Fruit fly (Drosophila melanogaster): ENCODE results near the gene Cpr72Eb.

DNA sequence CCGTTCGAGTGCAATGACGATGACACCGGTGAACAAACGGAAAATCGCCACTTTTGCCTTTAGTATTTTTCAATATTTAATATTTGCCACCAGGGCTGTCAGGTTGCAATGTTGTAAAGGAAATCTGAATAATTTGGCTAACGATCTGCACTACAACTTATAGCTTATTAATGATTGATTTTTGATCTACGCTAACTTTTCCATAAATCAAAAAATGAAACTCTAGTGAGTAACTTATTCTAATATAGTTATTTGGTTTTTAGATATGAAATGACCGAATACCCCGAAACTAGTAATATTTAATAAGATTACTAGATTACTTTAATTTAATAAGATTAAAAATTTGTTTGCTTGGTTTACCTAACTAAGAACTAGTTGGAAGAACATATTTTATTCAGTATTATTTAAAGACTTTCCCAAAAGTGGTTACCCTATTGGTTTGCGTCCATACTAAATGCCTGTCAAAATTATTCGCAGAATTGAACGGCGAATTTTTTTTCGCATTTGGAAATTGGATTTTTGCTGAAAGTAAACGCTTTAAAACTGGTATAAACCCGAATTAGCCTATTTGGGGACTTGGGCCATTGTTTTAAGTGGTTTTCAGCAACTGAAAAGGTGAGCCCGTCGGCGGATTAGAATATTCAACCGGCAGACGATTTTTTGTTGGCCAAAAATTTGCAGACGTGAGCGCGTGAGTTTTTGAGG, 21.3 kb downstream of the Cpr72Eb start, which contains the start of the genes Agpat3 and RAF2:
- no peak for TF ChIP-seq psq (optimal IDR thresholded peaks at IDR 0.05)
- TF ChIP-seq EcR (GFP tag; optimal IDR thresholded peaks at IDR 0.05), result no peak
